Worm (Caenorhabditis elegans) whole organism, L3 larva: ENCODE measurements around the gene math-5.

Experiments used
- aly-2 ChIP-seq: fragments of 150-350 bp; optimal IDR thresholded peaks from 2 replicates; lab custom pipeline; 2014; ENCODE audit warnings: missing biosample characterization, missing genetic modification characterization
- fkh-10 ChIP-seq: sonication (generic microtip); optimal IDR thresholded peaks from 2 replicates; lab custom pipeline; 2017; ENCODE audit warnings: missing biosample characterization, missing genetic modification reagents, missing genetic modification characterization
- lin-39 ChIP-seq: fragments of 150-350 bp; optimal IDR thresholded peaks from 2 replicates; lab custom pipeline; 2018; ENCODE audit warnings: missing biosample characterization, missing genetic modification reagents, missing genetic modification characterization
- nhr-23 ChIP-seq: fragments of 150-350 bp; optimal IDR thresholded peaks from 2 replicates; lab custom pipeline; 2014; ENCODE audit warnings: missing biosample characterization, missing genetic modification reagents, missing genetic modification characterization

DNA sequence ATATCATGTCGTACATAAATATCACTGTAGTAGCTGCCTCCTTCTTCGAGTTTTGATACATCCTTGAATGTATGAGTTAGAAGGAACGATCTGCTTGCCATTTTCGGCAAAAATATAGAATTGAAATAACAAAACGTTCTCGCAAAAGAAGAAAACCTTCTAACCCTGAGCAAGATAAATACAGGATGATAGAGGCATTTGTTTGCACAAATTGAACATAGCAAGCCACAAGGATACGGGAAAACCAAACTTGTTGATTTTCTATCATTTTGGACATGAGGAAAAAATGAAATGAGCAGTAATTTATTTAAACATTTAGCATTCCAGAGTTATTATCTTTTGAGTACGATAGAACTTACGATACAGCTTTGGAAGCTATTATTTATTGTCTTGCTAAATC, 6.5 kb upstream of the math-5 start, which contains the start of gene math-8:
- TF ChIP-seq fkh-10 (no peak), nhr-23 (no peak), lin-39 (tag; lab: Kevin White, UChicago) (no peak), aly-2 (tag; lab: Kevin White, UChicago) (no peak)
